Fruit fly (Drosophila melanogaster): ENCODE measurements around the gene Ugt304A1.

The Ugt304A1 gene

DNA sequence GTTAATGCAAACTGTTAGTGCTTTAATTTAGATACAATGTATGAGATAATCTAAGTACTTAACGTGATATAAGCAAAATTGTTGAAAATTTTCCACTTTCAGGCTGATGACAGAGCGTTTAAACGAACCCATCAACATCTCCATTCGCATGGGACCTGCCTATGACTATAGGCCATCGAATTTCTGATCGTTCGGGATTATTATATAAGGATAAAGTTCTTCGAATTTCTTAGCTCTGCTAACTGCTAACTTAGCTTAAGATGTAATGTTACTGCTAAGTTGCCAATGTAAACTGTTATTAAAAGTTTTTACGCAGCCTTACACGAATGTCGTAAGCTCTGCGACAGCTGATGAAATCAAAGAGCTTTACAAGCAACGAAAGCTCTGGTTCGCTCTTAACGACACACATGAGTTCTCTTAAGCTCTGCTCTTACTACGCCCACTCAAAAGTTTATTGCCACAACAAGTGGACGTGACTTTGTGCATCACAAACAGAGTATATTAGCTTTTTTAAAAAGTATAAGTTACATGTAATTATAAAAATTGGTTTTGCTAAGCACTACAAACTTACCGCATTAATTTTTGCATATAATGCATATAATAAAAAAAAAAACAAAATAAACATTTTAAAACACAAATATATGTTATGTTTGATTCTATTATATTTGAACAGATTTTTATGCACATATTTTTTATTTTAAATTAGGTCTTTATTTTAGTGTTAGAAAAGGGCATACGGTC lies 21.6 kb upstream of the Ugt304A1 start (continued):
- TF ChIP-seq CG2712 (tag; optimal IDR thresholded peaks at IDR 0.05) (peak; percentile 97), h (optimal IDR thresholded peaks at IDR 0.05) (no peak), tap (tag; optimal IDR thresholded peaks at IDR 0.05) (peak; percentile 89), lmd (GFP tag; IDR thresholded peaks at IDR 0.05) (peak; percentile 99), Nf-YC (tag; optimal IDR thresholded peaks at IDR 0.05) (peak; percentile 88), CG1024 (GFP tag; IDR thresholded peaks at IDR 0.05) (peak; percentile 88), Mes4 (GFP tag; optimal IDR thresholded peaks at IDR 0.05) (peak; percentile 80), CG8924 (tag; optimal IDR thresholded peaks at IDR 0.05) (peak; percentile 95), CG10654 (GFP tag; optimal IDR thresholded peaks at IDR 0.05) (peak; percentile 97), sima (GFP tag; optimal IDR thresholded peaks at IDR 0.05) (no peak), so (GFP tag; IDR thresholded peaks at IDR 0.05) (peak; percentile 98), dmrt11E (tag; optimal IDR thresholded peaks at IDR 0.05) (peak; percentile 90), dpn (GFP tag; optimal IDR thresholded peaks at IDR 0.05) (peak; percentile 96 to 97), zfh1 (GFP tag; IDR thresholded peaks at IDR 0.05) (peak; percentile 97), trem (tag; optimal IDR thresholded peaks at IDR 0.05) (peak; percentile 86), Trl (optimal IDR thresholded peaks at IDR 0.05) (peak; percentile 71 to 81), Trl (GFP tag; optimal IDR thresholded peaks at IDR 0.05) (peak; percentile 81), D19B (GFP tag; optimal IDR thresholded peaks at IDR 0.05) (peak; percentile 96), Spps (tag; optimal IDR thresholded peaks at IDR 0.05) (peak; percentile 94), Poxn (GFP tag; IDR thresholded peaks at IDR 0.05) (peak; percentile 94), CG9215 (GFP tag; IDR thresholded peaks at IDR 0.05) (peak; percentile 99), ara (GFP tag; IDR thresholded peaks at IDR 0.05) (peak; percentile 96), CG13123 (GFP tag; optimal IDR thresholded peaks at IDR 0.05) (peak; percentile 94), gcm2 (GFP tag; optimal IDR thresholded peaks at IDR 0.05) (no peak), CG10321 (GFP tag; IDR thresholded peaks at IDR 0.05) (peak; percentile 79), eve (GFP tag; optimal IDR thresholded peaks at IDR 0.05) (peak in 1 of 2 experiments; percentile 99), CG4730 (GFP tag; IDR thresholded peaks at IDR 0.05) (peak; percentile 97), CG4820 (GFP tag; optimal IDR thresholded peaks at IDR 0.05) (peak; percentile 97), vvl (GFP tag; IDR thresholded peaks at IDR 0.05) (peak; percentile 98), sim (GFP tag; IDR thresholded peaks at IDR 0.05) (peak; percentile 92), Bteb2 (GFP tag; optimal IDR thresholded peaks at IDR 0.05) (peak; percentile 81), ATbp (GFP tag; optimal IDR thresholded peaks at IDR 0.05) (peak; percentile 97), Oaz (GFP tag; IDR thresholded peaks at IDR 0.05) (peak; percentile 97), gsb-n (tag; optimal IDR thresholded peaks at IDR 0.05) (peak; percentile 98), YL-1 (GFP tag; optimal IDR thresholded peaks at IDR 0.05) (peak; percentile 90), dan (GFP tag; IDR thresholded peaks at IDR 0.05) (peak; percentile 64; the same call in 1 of the 2 replicates), fd102C (GFP tag; optimal IDR thresholded peaks at IDR 0.05) (no peak), Dbx (GFP tag; IDR thresholded peaks at IDR 0.05) (peak; percentile 99), NK7.1 (GFP tag; optimal IDR thresholded peaks at IDR 0.05) (no peak), Sry-δ (GFP tag; optimal IDR thresholded peaks at IDR 0.05) (peak; percentile 17), CG17328 (GFP tag; IDR thresholded peaks at IDR 0.05) (peak; percentile 95), emc (GFP tag; optimal IDR thresholded peaks at IDR 0.05) (peak; percentile 85), Jarid2 (GFP tag; optimal IDR thresholded peaks at IDR 0.05) (peak; percentile 91), CG14667 (GFP tag; IDR thresholded peaks at IDR 0.05) (peak; percentile 96), CG2202 (tag; optimal IDR thresholded peaks at IDR 0.05) (peak; percentile 92), ham (GFP tag; IDR thresholded peaks at IDR 0.05) (peak; percentile 91), CG3995 (GFP tag; optimal IDR thresholded peaks at IDR 0.05) (peak; percentile 81), Hr39 (optimal IDR thresholded peaks at IDR 0.05) (no peak), her (GFP tag; optimal IDR thresholded peaks at IDR 0.05) (peak; percentile 18), CG10959 (GFP tag; IDR thresholded peaks at IDR 0.05) (peak; percentile 84), CG14860 (GFP tag; IDR thresholded peaks at IDR 0.05; ENCODE audit: partially characterized antibody) (no peak), PHDP (tag; optimal IDR thresholded peaks at IDR 0.05) (peak; percentile 99)
